Fruit fly (Drosophila melanogaster) whole organism: ENCODE measurements around the gene plx.

Source experiments
- CG8478 ChIP-seq: fragments of >200 bp; optimal IDR thresholded peaks from 2 replicates; lab custom pipeline; 2018; ENCODE audit warnings: inconsistent platforms
- Dll ChIP-seq: fragments of >200 bp; optimal IDR thresholded peaks from 2 replicates; lab custom pipeline; 2017
- EcR ChIP-seq, 2 experiments: fragments of >200 bp; optimal IDR thresholded peaks; 2 replicates each; lab custom pipeline; 2017; ENCODE audit warnings: missing biosample characterization in 2 of 2, missing genetic modification characterization in 2 of 2, missing genetic modification reagents in 2 of 2
- pan ChIP-seq: fragments of >200 bp; optimal IDR thresholded peaks from 2 replicates; lab custom pipeline; 2017
- psq ChIP-seq: fragments of >200 bp; optimal IDR thresholded peaks from 2 replicates; lab custom pipeline; 2017
- usp ChIP-seq: fragments of >200 bp; optimal IDR thresholded peaks from 2 replicates; lab custom pipeline; 2017; ENCODE audit warnings: missing biosample characterization, missing genetic modification characterization, mixed read lengths

The plx gene

DNA sequence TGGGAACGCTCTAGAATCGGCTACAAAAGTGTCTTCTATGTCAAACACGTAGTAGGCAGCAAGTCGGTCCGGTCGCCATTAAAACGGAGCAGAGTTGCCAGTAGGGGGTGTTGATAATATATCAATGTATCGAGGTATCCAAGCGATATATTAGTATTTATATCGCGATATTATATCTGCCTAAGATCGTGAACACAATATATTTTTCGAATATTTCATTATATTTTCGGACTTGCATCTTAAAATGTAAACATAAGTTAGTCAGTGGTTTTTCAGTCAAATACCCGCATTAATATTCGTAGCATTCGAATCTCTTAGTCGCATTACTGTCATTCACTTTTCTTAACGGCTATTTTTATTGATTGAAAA, 25.8 kb upstream of the plx start, which contains the start of gene CG2182:
CG2182 (minus strand) TSS at position 84 of the 369 bp plus-strand sequence.
- TF ChIP-seq Dll (lab: Kevin White, UChicago), result no peak
- TF ChIP-seq CG8478 (lab: Kevin White, UChicago), result no peak
- no peak for TF ChIP-seq usp (GFP tag; lab: Kevin White, UChicago)

DNA sequence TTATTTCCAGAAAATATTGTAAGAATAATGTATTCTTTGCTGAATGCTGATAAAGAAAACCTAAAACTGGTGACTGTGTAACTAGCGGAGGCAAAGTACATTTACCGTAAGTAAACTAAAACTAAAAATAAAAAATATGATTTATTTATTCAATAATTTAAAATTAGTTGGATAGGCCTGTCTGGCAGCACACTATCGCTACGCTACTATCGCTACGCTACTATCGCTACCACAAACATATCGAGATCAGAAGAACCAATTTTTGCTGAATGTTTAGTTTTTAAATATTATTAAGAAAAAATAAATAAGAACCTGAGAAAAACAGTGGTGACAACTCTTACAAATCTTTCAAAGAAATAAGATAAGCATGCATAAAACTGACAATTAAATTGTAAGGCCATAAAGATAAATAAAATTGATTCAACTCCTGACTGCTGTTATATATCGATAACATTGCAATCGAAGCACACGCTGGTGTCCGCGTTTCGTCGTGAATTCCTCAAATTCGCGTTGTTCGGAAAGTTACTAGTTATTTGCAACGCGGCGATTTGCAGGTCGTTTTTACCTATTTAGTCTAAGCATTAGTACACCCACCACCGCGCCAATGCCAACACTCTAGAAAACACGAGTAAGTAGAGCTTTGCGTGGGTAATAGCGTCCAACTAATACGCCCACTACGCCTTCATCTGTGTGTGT, 25.3 kb upstream of the plx start, which contains the start of gene Wdr33:
Wdr33 (plus strand) TSS at position 438 of the 696 bp plus-strand sequence.
- TF ChIP-seq EcR (GFP tag; optimal IDR thresholded peaks at IDR 0.05; lab: Kevin White, UChicago) (no peak), usp (GFP tag; lab: Kevin White, UChicago) (no peak), CG8478 (lab: Kevin White, UChicago) (no peak), Dll (lab: Kevin White, UChicago) (no peak), psq (lab: Kevin White, UChicago) (no peak), pan (lab: Kevin White, UChicago) (no peak)

DNA sequence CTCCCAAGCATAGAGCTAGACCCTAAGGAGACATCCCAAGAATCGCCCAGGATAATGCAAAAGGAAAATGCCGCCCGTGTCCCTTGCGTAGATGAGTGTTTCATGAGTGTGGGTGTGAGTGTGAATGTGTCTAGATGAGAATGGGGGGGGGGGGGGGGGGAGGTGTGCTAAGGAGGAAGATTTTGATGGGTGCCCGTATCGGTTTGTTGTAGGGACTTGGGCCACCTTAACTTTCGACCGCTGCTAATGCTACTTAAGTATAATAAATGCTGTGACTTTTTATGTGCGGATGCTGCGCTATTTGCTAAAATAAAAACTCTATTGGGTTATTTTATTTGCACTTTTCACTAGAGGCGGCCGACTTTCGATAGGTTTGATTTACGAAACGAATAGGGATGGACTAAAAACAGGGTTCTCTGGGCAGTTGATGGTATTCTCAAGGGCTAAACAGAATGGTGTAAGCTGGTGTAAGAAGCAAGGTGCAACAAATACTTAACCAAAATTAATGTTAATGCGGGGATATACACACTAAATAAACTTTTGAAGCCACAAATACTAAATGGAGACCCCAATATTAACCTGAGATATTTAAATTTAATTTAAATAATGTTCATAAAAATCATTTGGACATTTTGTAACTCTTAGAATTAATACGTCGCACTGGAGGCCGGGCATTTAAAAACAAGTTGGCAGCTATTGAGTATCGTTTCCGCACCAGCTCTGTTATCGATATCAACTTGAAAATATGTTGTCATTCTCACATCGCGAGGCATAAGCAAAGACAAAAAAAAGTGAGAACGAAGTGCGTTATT, 16.5 kb upstream of the plx start, which contains the start of the genes Xe7 and Atg17:
Xe7 (minus strand) TSS at position 407 of the 812 bp plus-strand sequence.
Atg17 (plus strand) TSS at position 786 of the 812 bp plus-strand sequence.
- no peak for TF ChIP-seq pan (lab: Kevin White, UChicago)
- TF ChIP-seq EcR (GFP tag; optimal IDR thresholded peaks at IDR 0.05; lab: Kevin White, UChicago), result no peak
- no peak for TF ChIP-seq psq (lab: Kevin White, UChicago)
- no peak for TF ChIP-seq usp (GFP tag; lab: Kevin White, UChicago)
- no peak for TF ChIP-seq CG8478 (lab: Kevin White, UChicago)
- TF ChIP-seq Dll (lab: Kevin White, UChicago), result no peak

DNA sequence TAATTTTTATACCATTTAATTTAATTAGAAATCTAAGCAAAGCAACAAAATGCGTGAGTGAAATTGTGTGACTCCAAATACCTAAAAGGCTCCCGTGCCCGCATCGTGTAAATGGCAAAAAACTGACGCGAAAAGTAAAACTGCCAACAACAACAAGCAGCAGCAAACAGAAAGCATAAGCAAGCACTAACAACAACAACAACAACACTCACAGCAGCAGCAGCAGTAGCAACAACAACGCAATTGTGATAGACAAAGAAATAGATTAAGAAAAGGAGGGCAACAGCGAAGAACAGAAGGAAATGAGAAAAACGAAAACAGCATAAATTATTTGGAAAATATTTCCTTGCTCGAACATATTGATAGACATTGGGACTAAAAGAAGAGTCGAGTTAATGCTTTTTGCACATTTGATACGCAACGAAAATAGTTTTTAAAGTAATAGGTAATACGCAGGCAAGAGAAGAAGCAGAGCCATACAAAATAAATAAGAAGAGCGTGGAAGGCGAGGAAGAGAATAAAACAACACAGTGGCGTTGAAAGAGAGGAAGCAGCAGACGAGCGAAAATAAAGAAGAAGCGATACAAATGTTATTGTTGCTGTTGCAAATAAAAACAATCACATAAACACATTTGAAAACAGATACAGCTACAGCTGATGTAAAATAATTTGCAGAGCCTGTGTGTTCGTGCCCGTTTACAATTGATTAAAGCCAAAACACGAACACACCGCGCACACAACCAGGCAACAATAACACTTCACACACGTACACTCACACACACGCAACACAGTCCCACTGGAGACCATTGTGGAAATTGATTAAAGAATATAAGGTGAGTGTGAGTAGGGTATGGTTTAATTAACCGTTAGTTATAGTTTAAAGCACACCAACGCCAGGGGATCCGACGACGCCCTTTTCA, 15.7 kb upstream of the plx start:
- TF ChIP-seq CG8478 (lab: Kevin White, UChicago) (no peak), pan (lab: Kevin White, UChicago) (no peak), Dll (lab: Kevin White, UChicago) (no peak), psq (lab: Kevin White, UChicago) (no peak), usp (GFP tag; lab: Kevin White, UChicago) (no peak), EcR (GFP tag; optimal IDR thresholded peaks at IDR 0.05; lab: Kevin White, UChicago) (no peak)

DNA sequence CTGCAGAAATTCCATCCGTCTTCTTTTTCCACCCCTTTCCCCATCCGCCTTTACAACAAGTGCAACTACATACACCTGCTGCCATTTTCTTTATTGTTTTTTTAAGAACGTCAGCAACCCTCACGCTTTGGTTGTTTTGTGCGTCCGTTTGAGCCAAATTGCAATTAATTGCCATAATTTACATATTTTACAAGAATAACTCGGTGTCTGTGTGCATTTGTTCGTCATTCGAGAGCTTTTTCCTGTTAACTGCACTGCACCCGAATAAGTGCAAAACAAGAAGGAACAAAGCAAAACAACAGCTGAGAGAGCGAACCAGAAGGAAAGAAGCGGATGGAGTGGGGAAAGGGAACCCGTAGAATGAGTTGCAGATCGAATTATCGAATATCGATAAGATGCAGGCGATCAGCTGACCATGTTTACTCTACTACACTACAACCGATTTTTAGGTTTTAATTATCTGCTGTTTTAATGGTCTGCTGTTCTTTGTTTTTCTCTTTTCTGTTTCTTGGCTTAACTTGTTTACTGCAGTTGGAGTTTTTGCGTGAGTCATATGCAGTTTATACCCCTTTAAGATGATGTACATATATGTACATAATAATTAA, 14.9 kb upstream of the plx start:
- TF ChIP-seq usp (GFP tag; lab: Kevin White, UChicago) (no peak), psq (lab: Kevin White, UChicago) (no peak), pan (lab: Kevin White, UChicago) (no peak), EcR (GFP tag; optimal IDR thresholded peaks at IDR 0.05; lab: Kevin White, UChicago) (no peak), Dll (lab: Kevin White, UChicago) (no peak), CG8478 (lab: Kevin White, UChicago) (no peak)

DNA sequence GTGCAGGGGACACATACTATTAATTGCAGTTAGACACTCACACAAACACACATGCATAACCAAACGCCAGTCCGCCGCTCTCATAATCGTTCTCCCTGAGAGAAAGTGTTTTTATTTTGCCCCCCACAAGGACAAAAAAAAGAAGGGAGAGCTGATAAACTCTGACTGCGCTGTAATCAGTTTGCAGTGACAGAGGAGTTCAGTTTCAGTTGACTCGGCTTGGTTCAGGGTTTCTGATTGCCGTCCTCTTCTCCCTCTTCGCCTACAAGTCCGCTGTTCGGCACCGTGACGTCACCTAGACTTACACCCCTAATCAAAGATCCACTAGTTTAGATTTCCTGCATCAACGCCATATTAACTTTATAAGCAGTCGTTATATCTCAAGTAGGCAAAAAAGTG, 14.4 kb upstream of the plx start:
- no peak for TF ChIP-seq usp (GFP tag; lab: Kevin White, UChicago)
- no peak for TF ChIP-seq EcR (GFP tag; optimal IDR thresholded peaks at IDR 0.05; lab: Kevin White, UChicago)
- TF ChIP-seq psq (lab: Kevin White, UChicago), result no peak
- TF ChIP-seq pan (lab: Kevin White, UChicago), result no peak
- no peak for TF ChIP-seq Dll (lab: Kevin White, UChicago)
- no peak for TF ChIP-seq CG8478 (lab: Kevin White, UChicago)

DNA sequence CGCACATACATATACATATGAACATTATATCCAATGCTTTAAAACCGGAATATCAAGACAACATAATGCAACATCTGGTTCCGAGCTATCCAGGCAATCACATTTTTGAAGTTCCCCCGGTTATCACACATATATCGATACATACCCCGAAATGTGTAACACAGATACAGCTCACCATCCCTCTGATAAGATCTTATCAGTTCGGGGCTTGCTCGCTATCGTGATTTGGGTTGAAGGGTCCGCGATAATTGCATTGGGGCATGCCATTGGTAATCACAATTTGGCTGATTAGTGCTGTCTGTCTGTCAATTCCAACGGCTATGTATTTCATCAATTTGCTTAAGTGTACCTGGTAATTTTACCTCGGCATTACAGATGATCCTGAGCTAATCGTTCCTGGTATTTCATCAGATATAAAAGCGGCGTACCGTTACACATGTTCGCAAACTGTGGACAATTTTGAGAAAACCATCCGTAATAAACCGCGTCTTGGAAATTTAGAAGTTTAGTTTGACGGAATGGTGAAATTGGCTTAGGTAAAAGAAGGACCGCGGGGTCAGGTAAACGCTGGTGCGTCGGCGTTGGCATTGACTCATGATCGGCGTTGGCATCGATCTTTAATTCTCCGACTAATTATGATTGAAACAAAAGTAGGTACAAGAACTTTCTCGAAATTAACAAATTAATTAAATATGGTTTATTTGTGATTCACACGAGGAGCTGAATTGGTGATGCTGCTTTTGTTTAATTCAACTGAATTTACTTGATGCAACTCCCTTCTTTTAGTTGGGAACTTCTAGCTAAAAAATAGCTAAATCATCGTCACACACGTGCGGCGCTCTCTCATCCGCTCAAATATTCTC, 13.6 kb upstream of the plx start:
- TF ChIP-seq pan (lab: Kevin White, UChicago) (no peak), Dll (lab: Kevin White, UChicago) (no peak), EcR (GFP tag; optimal IDR thresholded peaks at IDR 0.05; lab: Kevin White, UChicago) (no peak), usp (GFP tag; lab: Kevin White, UChicago) (no peak), CG8478 (lab: Kevin White, UChicago) (no peak), psq (lab: Kevin White, UChicago) (no peak)

DNA sequence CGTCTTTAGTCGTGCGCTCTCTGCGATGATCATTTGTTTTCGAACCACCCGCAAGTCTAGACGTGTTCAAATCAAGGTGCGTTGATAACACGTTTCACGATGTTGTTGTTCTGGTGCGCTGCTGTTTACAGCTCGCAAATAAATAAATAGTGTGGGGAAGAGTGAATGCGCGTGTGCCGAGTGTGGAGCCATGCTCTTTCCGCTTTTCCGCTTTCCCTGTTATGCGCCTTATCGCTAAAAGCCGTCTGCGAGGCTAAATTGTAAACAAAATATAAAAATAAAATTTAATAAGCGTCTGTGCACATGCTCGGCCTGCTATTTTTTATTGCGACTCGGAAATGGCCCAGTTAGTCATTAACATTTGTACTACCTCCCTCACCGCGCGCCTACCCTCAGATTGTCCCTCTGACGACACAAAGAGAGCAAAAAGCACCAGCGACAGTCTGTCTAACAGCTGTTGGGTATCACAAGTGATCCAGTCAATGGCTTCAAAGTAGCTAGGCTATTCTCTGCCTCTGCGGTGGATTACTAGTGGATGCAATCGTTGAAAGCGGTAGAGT, 12.9 kb upstream of the plx start:
- TF ChIP-seq Dll (lab: Kevin White, UChicago) (no peak), pan (lab: Kevin White, UChicago) (no peak), psq (lab: Kevin White, UChicago) (no peak), EcR (GFP tag; optimal IDR thresholded peaks at IDR 0.05; lab: Kevin White, UChicago) (no peak), usp (GFP tag; lab: Kevin White, UChicago) (no peak), CG8478 (lab: Kevin White, UChicago) (no peak)

DNA sequence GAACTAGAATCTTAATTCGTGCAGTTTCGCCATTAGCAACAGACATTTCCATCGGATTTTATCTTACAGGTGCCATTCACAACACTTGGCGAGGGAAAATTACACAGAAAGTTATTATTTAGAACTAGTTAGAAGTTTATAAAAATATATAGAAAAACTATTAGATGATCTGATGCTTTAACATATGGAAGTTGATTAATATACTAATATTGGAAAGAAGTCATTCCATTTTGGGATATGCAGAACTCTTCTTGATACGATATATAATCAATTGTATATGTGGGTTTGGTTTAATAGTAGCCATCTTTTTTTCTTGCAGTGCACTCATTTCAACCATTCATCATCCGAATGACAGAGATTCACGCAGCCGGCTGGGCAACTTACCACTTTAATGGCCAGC, 3.4 kb upstream of the plx start:
- TF ChIP-seq CG8478 (lab: Kevin White, UChicago), result no peak
- no peak for TF ChIP-seq usp (GFP tag; lab: Kevin White, UChicago)
- no peak for TF ChIP-seq EcR (GFP tag; optimal IDR thresholded peaks at IDR 0.05; lab: Kevin White, UChicago)
- no peak for TF ChIP-seq psq (lab: Kevin White, UChicago)
- TF ChIP-seq Dll (lab: Kevin White, UChicago), result no peak
